Worm (Caenorhabditis elegans): ENCODE data around the gene cki-2.

The cki-2 gene

ce11 chrII:7803174-7803573 lies 13.1 kb upstream of the cki-2 start:
- TF ChIP-seq nhr-102 (tag; optimal IDR thresholded peaks at IDR 0.05), result no peak
- no peak for TF ChIP-seq ceh-44 (GFP tag; IDR thresholded peaks at IDR 0.05)
- TF ChIP-seq dmd-8 (GFP tag; IDR thresholded peaks at IDR 0.05), result no peak
- TF ChIP-seq F37D6.2 (tag; optimal IDR thresholded peaks at IDR 0.05), result no peak
- TF ChIP-seq dmd-6 (GFP tag; IDR thresholded peaks at IDR 0.05), result no peak
- no peak for TF ChIP-seq lin-29 (GFP tag; IDR thresholded peaks at IDR 0.05)
- no peak for TF ChIP-seq ztf-7 (tag; optimal IDR thresholded peaks at IDR 0.05)
- TF ChIP-seq dpl-1 (GFP tag; optimal IDR thresholded peaks at IDR 0.05), result no peak
- no peak for TF ChIP-seq set-16 (GFP tag; IDR thresholded peaks at IDR 0.05)
- TF ChIP-seq nhr-25 (tag; optimal IDR thresholded peaks at IDR 0.05; ENCODE audit: borderline replicate concordance, insufficient read depth), result no peak
- TF ChIP-seq jun-1 (tag; optimal IDR thresholded peaks at IDR 0.05), result no peak
- no peak for TF ChIP-seq ceh-32 (tag; optimal IDR thresholded peaks at IDR 0.05; ENCODE audit: poor library complexity)
- no peak for TF ChIP-seq Y5F2A.4 (GFP tag; optimal IDR thresholded peaks at IDR 0.05)
- no peak for TF ChIP-seq aha-1 (tag)
- TF ChIP-seq lim-7 (GFP tag; IDR thresholded peaks at IDR 0.05), result no peak
- no peak for TF ChIP-seq aly-2 (tag; optimal IDR thresholded peaks at IDR 0.05)
- no peak for TF ChIP-seq duxl-1 (tag; optimal IDR thresholded peaks at IDR 0.05; ENCODE audit: poor library complexity)
- TF ChIP-seq mep-1 (tag; optimal IDR thresholded peaks at IDR 0.05), result no peak
- no peak for TF ChIP-seq lin-15B (tag; optimal IDR thresholded peaks at IDR 0.05)
- no peak for TF ChIP-seq mxl-2 (GFP tag; conservative IDR thresholded peaks at IDR 0.05)

DNA sequence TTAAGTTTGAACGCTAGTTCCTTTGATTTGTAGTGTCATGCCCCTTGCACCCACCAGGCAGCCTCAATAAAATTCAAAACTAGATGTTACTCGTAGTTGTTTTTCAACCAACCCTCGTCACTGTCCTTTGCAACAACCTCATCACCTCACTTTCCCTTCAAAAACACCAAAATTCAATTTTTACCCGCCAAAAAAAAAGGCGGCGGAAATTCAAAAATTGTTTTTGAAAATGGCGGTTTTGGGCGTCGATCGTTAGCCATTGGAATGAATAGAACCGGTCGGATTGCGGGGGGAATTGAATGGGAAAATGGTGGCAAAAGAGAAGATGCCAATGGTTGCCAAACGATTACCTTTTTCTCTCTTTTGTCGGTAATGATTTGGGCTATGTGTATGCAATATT lies 10.2 kb upstream of the cki-2 start:
- TF ChIP-seq lin-38 (GFP tag; IDR thresholded peaks at IDR 0.05) (no peak), daf-16 (GFP tag; optimal IDR thresholded peaks at IDR 0.05) (no peak), daf-16 (tag; optimal IDR thresholded peaks at IDR 0.05) (no peak), egl-43 (GFP tag; IDR thresholded peaks at IDR 0.05) (no peak), zfp-2 (tag; optimal IDR thresholded peaks at IDR 0.05) (no peak), zfp-3 (GFP tag; conservative IDR thresholded peaks at IDR 0.05) (no peak), Y105C5A.15 (GFP tag; IDR thresholded peaks at IDR 0.05) (no peak), pha-4 (GFP tag; IDR thresholded peaks at IDR 0.05) (no peak), pha-4 (tag; optimal IDR thresholded peaks at IDR 0.05) (no peak), aly-2 (tag; optimal IDR thresholded peaks at IDR 0.05) (no peak), spr-1 (tag; optimal IDR thresholded peaks at IDR 0.05) (no peak), nhr-11 (tag; optimal IDR thresholded peaks at IDR 0.05) (no peak), nhr-10 (tag; optimal IDR thresholded peaks at IDR 0.05) (no peak), D1046.2 (GFP tag; IDR thresholded peaks at IDR 0.05) (no peak)

ce11 chrII:7806872-7807271 lies 9.4 kb upstream of the cki-2 start:
- no peak for TF ChIP-seq D1046.2 (GFP tag; IDR thresholded peaks at IDR 0.05)
- TF ChIP-seq mxl-3 (GFP tag; optimal IDR thresholded peaks at IDR 0.05), result peak; percentile 11
- TF ChIP-seq fkh-10 (GFP tag; optimal IDR thresholded peaks at IDR 0.05), result no peak
- no peak for TF ChIP-seq egl-43 (GFP tag; IDR thresholded peaks at IDR 0.05)
- no peak for TF ChIP-seq F10B5.3 (tag; optimal IDR thresholded peaks at IDR 0.05)
- TF ChIP-seq dpl-1 (GFP tag; optimal IDR thresholded peaks at IDR 0.05), result peak; percentile 67
- TF ChIP-seq hlh-30 (tag; optimal IDR thresholded peaks at IDR 0.05; ENCODE audit: insufficient read depth), result peak; percentile 70
- no peak for TF ChIP-seq mxl-2 (GFP tag; conservative IDR thresholded peaks at IDR 0.05)
- TF ChIP-seq nhr-11 (tag; optimal IDR thresholded peaks at IDR 0.05), result no peak
- peak; percentile 45; the same call in 1 of the 2 replicates for TF ChIP-seq dmd-6 (GFP tag; IDR thresholded peaks at IDR 0.05)
- no peak for TF ChIP-seq nhr-77 (tag; optimal IDR thresholded peaks at IDR 0.05)
- TF ChIP-seq mes-2 (tag; optimal IDR thresholded peaks at IDR 0.05; ENCODE audit: poor library complexity, severe bottlenecking), result no peak
- peak; percentile 9 for TF ChIP-seq hlh-11 (tag; optimal IDR thresholded peaks at IDR 0.05)
- TF ChIP-seq skn-1 (tag; optimal IDR thresholded peaks at IDR 0.05), result no peak
